Worm (Caenorhabditis elegans) whole organism, L3 larva: ENCODE measurements around the gene C02H6.3.
A peak's percentile ranks its signal among the peaks of the same experiment; 100 is the strongest.
"Not testable (repeated sequence)": the region's sequence is repeated elsewhere in the genome, so short reads cannot be mapped to it uniquely, and the experiment has no call there.

Source experiments
- ceh-28 ChIP-seq: fragments of 150-350 bp; optimal IDR thresholded peaks from 2 replicates; lab custom pipeline; 2014; ENCODE audit warnings: missing biosample characterization, missing genetic modification reagents, missing genetic modification characterization
- daf-12 ChIP-seq: fragments of 150-350 bp; optimal IDR thresholded peaks from 2 replicates; lab custom pipeline; 2014; ENCODE audit warnings: missing biosample characterization, missing genetic modification reagents, missing genetic modification characterization
- egl-27 ChIP-seq: sonication (generic microtip); optimal IDR thresholded peaks from 4 replicates; lab custom pipeline; 2017; ENCODE audit warnings: missing biosample characterization, missing genetic modification reagents, missing genetic modification characterization
- elt-1 ChIP-seq: fragments of 150-350 bp; optimal IDR thresholded peaks from 2 replicates; lab custom pipeline; 2014; ENCODE audit warnings: missing biosample characterization, missing genetic modification characterization
- elt-2 ChIP-seq: sonication (generic microtip); optimal IDR thresholded peaks from 2 replicates; lab custom pipeline; 2016; ENCODE audit warnings: missing genetic modification reagents, mild to moderate bottlenecking, missing genetic modification characterization, missing compliant biosample characterization
- fkh-2 ChIP-seq: fragments of 150-350 bp; optimal IDR thresholded peaks from 2 replicates; lab custom pipeline; 2014; ENCODE audit warnings: missing biosample characterization, missing genetic modification reagents, missing genetic modification characterization
- fos-1 ChIP-seq: fragments of 150-350 bp; optimal IDR thresholded peaks from 2 replicates; lab custom pipeline; 2014; ENCODE audit warnings: missing biosample characterization, missing genetic modification characterization
- hmg-11 ChIP-seq: sonication (generic microtip); optimal IDR thresholded peaks from 2 replicates; lab custom pipeline; 2016; ENCODE audit warnings: missing genetic modification characterization, missing compliant biosample characterization
- jun-1 ChIP-seq: fragments of 150-350 bp; optimal IDR thresholded peaks from 2 replicates; lab custom pipeline; 2014; ENCODE audit warnings: missing biosample characterization, missing genetic modification reagents, missing genetic modification characterization
- lin-15B ChIP-seq: fragments of 150-350 bp; optimal IDR thresholded peaks from 2 replicates; lab custom pipeline; 2014; ENCODE audit warnings: missing biosample characterization, missing genetic modification characterization
- lsy-12 ChIP-seq: sonication (generic microtip); optimal IDR thresholded peaks from 2 replicates; lab custom pipeline; 2016; ENCODE audit warnings: mild to moderate bottlenecking, missing genetic modification characterization, missing compliant biosample characterization
- mml-1 ChIP-seq: fragments of 150-350 bp; sonication (generic microtip); optimal IDR thresholded peaks from 3 replicates; lab custom pipeline; 2014; ENCODE audit warnings: missing biosample characterization, missing genetic modification characterization
- nfya-1 ChIP-seq: sonication (generic microtip); optimal IDR thresholded peaks from 2 replicates; lab custom pipeline; 2017; ENCODE audit warnings: missing genetic modification characterization, mild to moderate bottlenecking, missing compliant biosample characterization, antibody characterized with exemption, moderate library complexity; ENCODE audit not compliant: insufficient read depth
- nhr-11 ChIP-seq: fragments of 150-350 bp; optimal IDR thresholded peaks from 2 replicates; lab custom pipeline; 2014; ENCODE audit warnings: missing biosample characterization, missing genetic modification characterization
- nhr-23 ChIP-seq: fragments of 150-350 bp; optimal IDR thresholded peaks from 2 replicates; lab custom pipeline; 2014; ENCODE audit warnings: missing biosample characterization, missing genetic modification reagents, missing genetic modification characterization
- nhr-237 ChIP-seq: fragments of 150-350 bp; optimal IDR thresholded peaks from 2 replicates; lab custom pipeline; 2014; ENCODE audit warnings: missing biosample characterization, missing genetic modification characterization
- nhr-25 ChIP-seq: sonication (generic microtip); optimal IDR thresholded peaks from 2 replicates; lab custom pipeline; 2017; ENCODE audit warnings: missing biosample characterization, missing genetic modification characterization
- nhr-76 ChIP-seq: fragments of 150-350 bp; sonication (generic microtip); optimal IDR thresholded peaks from 5 replicates; lab custom pipeline; 2014; ENCODE audit warnings: missing biosample characterization, missing genetic modification characterization
- nhr-77 ChIP-seq: fragments of 150-350 bp; optimal IDR thresholded peaks from 2 replicates; lab custom pipeline; 2014; ENCODE audit warnings: missing biosample characterization, missing genetic modification characterization
- pha-4 ChIP-seq: fragments of 150-350 bp; optimal IDR thresholded peaks from 2 replicates; lab custom pipeline; 2014; ENCODE audit warnings: missing biosample characterization, missing genetic modification reagents, missing genetic modification characterization
- pqm-1 ChIP-seq: fragments of 150-350 bp; optimal IDR thresholded peaks from 2 replicates; lab custom pipeline; 2017; ENCODE audit warnings: missing biosample characterization, missing genetic modification characterization, inconsistent platforms
- skn-1 ChIP-seq: fragments of 150-350 bp; optimal IDR thresholded peaks from 2 replicates; lab custom pipeline; 2014; ENCODE audit warnings: missing biosample characterization, missing genetic modification characterization
- unc-39 ChIP-seq: sonication (generic microtip); optimal IDR thresholded peaks from 4 replicates; lab custom pipeline; 2017; ENCODE audit warnings: missing biosample characterization, missing genetic modification characterization
- ztf-4 ChIP-seq: fragments of 150-350 bp; optimal IDR thresholded peaks from 2 replicates; lab custom pipeline; 2014; ENCODE audit warnings: missing biosample characterization, missing genetic modification characterization

The C02H6.3 gene

ce11 chrV:7345494-7345893 is 42.2 kb downstream of the C02H6.3 start, which contains the start of gene nhr-147:
TSS of gene nhr-147 (plus strand) at chrV:7345794.
- not testable (repeated sequence) for TF ChIP-seq ceh-28; nhr-76 (tag; lab: Kevin White, UChicago); ztf-4 (tag; lab: Kevin White, UChicago)

- TF ChIP-seq nhr-237 (no peak), skn-1 (no peak), lin-15B (no peak), hmg-11 (tag; lab: Kevin White, UChicago) (no peak), nhr-11 (no peak), pqm-1 (tag; lab: Kevin White, UChicago) (no peak), ceh-28 (no peak), nhr-23 (tag; lab: Kevin White, UChicago) (no peak), jun-1 (tag; lab: Kevin White, UChicago) (no peak)
These were observed 44.1 kb downstream of the C02H6.3 start, which contains the start of gene srh-244 for ce11 chrV:7343522-7343921. TSS of gene srh-244 (plus strand) at chrV:7343822.

ce11 chrV:7341942-7342341 is 45.7 kb downstream of the C02H6.3 start, which contains the start of the genes nhr-263 and nhr-148:
TSS of gene nhr-263 (minus strand) at chrV:7342042.
TSS of gene nhr-148 (plus strand) at chrV:7342156.
- TF ChIP-seq nhr-25 (tag; lab: Kevin White, UChicago), result peak; percentile 43
- TF ChIP-seq lin-15B, result no peak
- TF ChIP-seq, all 47 proteins: peak for 1

- TF ChIP-seq mml-1 (tag; lab: Kevin White, UChicago) (no peak), nhr-11 (no peak), elt-1 (tag; lab: Kevin White, UChicago) (no peak), skn-1 (no peak), daf-12 (no peak), unc-39 (tag; lab: Kevin White, UChicago) (no peak), fkh-2 (tag; lab: Kevin White, UChicago) (no peak), nhr-76 (tag; lab: Kevin White, UChicago) (no peak), fos-1 (tag; lab: Kevin White, UChicago) (no peak), pha-4 (tag; lab: Kevin White, UChicago) (no peak), egl-27 (tag; lab: Kevin White, UChicago) (no peak), hmg-11 (tag; lab: Kevin White, UChicago) (no peak), nfya-1 (tag; lab: Kevin White, UChicago) (no peak), elt-2 (tag; lab: Kevin White, UChicago) (no peak), lsy-12 (tag; lab: Kevin White, UChicago) (no peak)
These were observed 47.8 kb downstream of the C02H6.3 start, which contains the start of gene srh-187 for ce11 chrV:7339831-7340230. TSS of gene srh-187 (minus strand) at chrV:7339931.

- TF ChIP-seq nhr-77, nfya-1, ztf-4 (tag; lab: Kevin White, UChicago): not testable (repeated sequence)
These were observed 50.4 kb downstream of the C02H6.3 start, which contains the start of gene F10G2.7 for ce11 chrV:7337218-7337617. TSS of gene F10G2.7 (minus strand) at chrV:7337318.
